Fruit fly (Drosophila melanogaster) whole organism, embryonic: ENCODE measurements around the gene CG14947.

Source experiments
- B-H2 ChIP-seq: fragments of 200-800 bp; sonication (Bioruptor generic); optimal IDR thresholded peaks from 2 replicates; lab custom pipeline; 2018; ENCODE audit warnings: missing biosample characterization, mild to moderate bottlenecking, missing genetic modification characterization
- C15 ChIP-seq: fragments of 200-800 bp; sonication (Bioruptor generic); IDR thresholded peaks from 3 replicates; pipeline ENCODE4 v1.3.6; 2022; ENCODE audit warnings: missing biosample characterization, missing genetic modification characterization
- CG10565 ChIP-seq: fragments of 200-800 bp; sonication (Bioruptor generic); optimal IDR thresholded peaks from 3 replicates; lab custom pipeline; 2016; ENCODE audit warnings: missing biosample characterization, mild to moderate bottlenecking, missing genetic modification characterization
- CG12219 ChIP-seq: fragments of 200-800 bp; sonication (Bioruptor generic); optimal IDR thresholded peaks from 3 replicates; lab custom pipeline; 2018; ENCODE audit warnings: missing biosample characterization, mild to moderate bottlenecking, missing genetic modification characterization
- CG1233 ChIP-seq: fragments of 200-800 bp; sonication (Bioruptor generic); optimal IDR thresholded peaks from 4 replicates; lab custom pipeline; 2018; ENCODE audit warnings: missing biosample characterization, mild to moderate bottlenecking, missing genetic modification characterization
- CG12391 ChIP-seq: fragments of 200-800 bp; sonication (Bioruptor generic); optimal IDR thresholded peaks from 3 replicates; lab custom pipeline; 2018; ENCODE audit warnings: missing biosample characterization, mild to moderate bottlenecking, missing genetic modification characterization, moderate library complexity
- CG12659 ChIP-seq: fragments of 200-800 bp; sonication (Bioruptor generic); optimal IDR thresholded peaks from 3 replicates; lab custom pipeline; 2017; ENCODE audit warnings: mild to moderate bottlenecking, missing biosample characterization, missing genetic modification reagents, missing genetic modification characterization
- CG13123 ChIP-seq: fragments of 200-800 bp; sonication (Bioruptor generic); optimal IDR thresholded peaks from 2 replicates; lab custom pipeline; 2016; ENCODE audit warnings: missing biosample characterization, missing genetic modification characterization
- CG14667 ChIP-seq: fragments of 200-800 bp; sonication (Bioruptor generic); IDR thresholded peaks from 2 replicates; pipeline ENCODE4 v1.3.6; 2022; ENCODE audit warnings: missing biosample characterization, missing genetic modification characterization
- CG14710 ChIP-seq: fragments of 200-800 bp; sonication (Bioruptor generic); optimal IDR thresholded peaks from 3 replicates; lab custom pipeline; 2019; ENCODE audit warnings: missing biosample characterization, mild to moderate bottlenecking, missing genetic modification characterization, moderate library complexity
- CG15601 ChIP-seq: fragments of 200-800 bp; sonication (Bioruptor generic); optimal IDR thresholded peaks from 3 replicates; lab custom pipeline; 2019; ENCODE audit warnings: missing biosample characterization, mild to moderate bottlenecking, missing genetic modification characterization, moderate library complexity
- CG1602 ChIP-seq: fragments of 200-800 bp; sonication (Bioruptor generic); optimal IDR thresholded peaks from 3 replicates; lab custom pipeline; 2016; ENCODE audit warnings: missing biosample characterization, missing genetic modification characterization
- CG16813 ChIP-seq: fragments of 200-800 bp; sonication (Bioruptor generic); IDR thresholded peaks from 3 replicates; pipeline ENCODE4 v1.3.6; 2022; ENCODE audit warnings: missing biosample characterization, missing genetic modification characterization; ENCODE audit not compliant: partially characterized antibody
- CG17361 ChIP-seq: fragments of 200-800 bp; sonication (Bioruptor generic); IDR thresholded peaks from 3 replicates; pipeline ENCODE4 v1.3.6; 2022; ENCODE audit warnings: missing biosample characterization, missing genetic modification characterization
- CG2116 ChIP-seq: fragments of 200-800 bp; sonication (Bioruptor generic); optimal IDR thresholded peaks from 3 replicates; lab custom pipeline; 2018; ENCODE audit warnings: missing biosample characterization, mild to moderate bottlenecking, missing genetic modification characterization
- CG2712 ChIP-seq: fragments of 200-800 bp; optimal IDR thresholded peaks from 3 replicates; lab custom pipeline; 2019; ENCODE audit warnings: missing biosample characterization, mild to moderate bottlenecking, missing genetic modification characterization, moderate library complexity
- CG30403 ChIP-seq: fragments of 200-800 bp; sonication (Bioruptor generic); optimal IDR thresholded peaks from 3 replicates; lab custom pipeline; 2016; ENCODE audit warnings: missing biosample characterization, missing genetic modification characterization
- CG6254 ChIP-seq: fragments of 200-800 bp; sonication (Bioruptor generic); optimal IDR thresholded peaks from 3 replicates; lab custom pipeline; 2017; ENCODE audit warnings: mild to moderate bottlenecking, missing biosample characterization, missing genetic modification reagents, missing genetic modification characterization
- CG6791 ChIP-seq: fragments of 200-800 bp; sonication (Bioruptor generic); IDR thresholded peaks from 3 replicates; pipeline ENCODE4 v1.3.6; 2022; ENCODE audit warnings: missing biosample characterization, missing genetic modification characterization; ENCODE audit not compliant: partially characterized antibody
- CG7987 ChIP-seq: fragments of 200-800 bp; sonication (Bioruptor generic); optimal IDR thresholded peaks from 2 replicates; lab custom pipeline; 2018; ENCODE audit warnings: missing biosample characterization, mild to moderate bottlenecking, missing genetic modification characterization, moderate library complexity
- CG8765 ChIP-seq: fragments of 200-800 bp; sonication (Bioruptor generic); IDR thresholded peaks from 2 replicates; pipeline ENCODE4 v1.3.6; 2022; ENCODE audit warnings: missing biosample characterization, missing genetic modification characterization
- CG8944 ChIP-seq: fragments of 200-800 bp; sonication (Bioruptor generic); optimal IDR thresholded peaks from 3 replicates; lab custom pipeline; 2016; ENCODE audit warnings: missing biosample characterization, missing genetic modification characterization
- CG9215 ChIP-seq: fragments of 200-800 bp; sonication (Bioruptor generic); IDR thresholded peaks from 2 replicates; pipeline ENCODE4 v1.3.6; 2022; ENCODE audit warnings: missing biosample characterization, missing genetic modification characterization
- Dek ChIP-seq: fragments of 200-800 bp; sonication (Bioruptor generic); optimal IDR thresholded peaks from 3 replicates; lab custom pipeline; 2019; ENCODE audit warnings: missing biosample characterization, mild to moderate bottlenecking, missing genetic modification characterization, moderate library complexity
- Fer1 ChIP-seq: fragments of 200-800 bp; sonication (Bioruptor generic); optimal IDR thresholded peaks from 2 replicates; lab custom pipeline; 2017; ENCODE audit warnings: missing biosample characterization, mild to moderate bottlenecking, missing genetic modification characterization
- Fer3 ChIP-seq: fragments of 200-800 bp; sonication (Bioruptor generic); optimal IDR thresholded peaks from 2 replicates; lab custom pipeline; 2018; ENCODE audit warnings: missing biosample characterization, mild to moderate bottlenecking, missing genetic modification characterization, moderate library complexity
- Hr39 ChIP-seq: fragments of >200 bp; optimal IDR thresholded peaks from 2 replicates; lab custom pipeline; 2017
- Mad ChIP-seq: fragments of 200-800 bp; sonication (Bioruptor generic); optimal IDR thresholded peaks from 2 replicates; lab custom pipeline; 2016; ENCODE audit warnings: missing biosample characterization, missing genetic modification characterization
- Pdp1 ChIP-seq, 2 experiments: fragments of 200-800 bp; sonication (Bioruptor generic); optimal IDR thresholded peaks; 3 replicates each; lab custom pipeline; 2016; ENCODE audit warnings: missing biosample characterization in 2 of 2, missing genetic modification characterization in 2 of 2, mild to moderate bottlenecking in 1 of 2, moderate library complexity in 1 of 2
- Ravus ChIP-seq: fragments of 200-800 bp; sonication (Bioruptor generic); IDR thresholded peaks from 2 replicates; pipeline ENCODE4 v1.3.6; 2022; ENCODE audit warnings: missing biosample characterization, missing genetic modification characterization
- Vsx1 ChIP-seq: fragments of 200-800 bp; sonication (Bioruptor generic); optimal IDR thresholded peaks from 2 replicates; lab custom pipeline; 2017; ENCODE audit warnings: missing biosample characterization, mild to moderate bottlenecking, missing genetic modification characterization, missing genetic modification reagents
- ac ChIP-seq: fragments of 200-800 bp; sonication (Bioruptor generic); optimal IDR thresholded peaks from 3 replicates; lab custom pipeline; 2017; ENCODE audit warnings: missing biosample characterization, mild to moderate bottlenecking, missing genetic modification characterization
- ap ChIP-seq: fragments of 200-800 bp; sonication (Bioruptor generic); IDR thresholded peaks from 2 replicates; pipeline ENCODE4 v1.3.6; 2022; ENCODE audit warnings: missing biosample characterization, missing genetic modification characterization
- ase ChIP-seq: fragments of 200-800 bp; sonication (Bioruptor generic); IDR thresholded peaks from 3 replicates; pipeline ENCODE4 v1.3.6; 2022; ENCODE audit warnings: missing biosample characterization, missing genetic modification characterization
- bcd ChIP-seq: fragments of 200-800 bp; sonication (Bioruptor generic); optimal IDR thresholded peaks from 2 replicates; lab custom pipeline; 2017; ENCODE audit warnings: missing biosample characterization, mild to moderate bottlenecking, missing genetic modification characterization
- br ChIP-seq: fragments of >200 bp; optimal IDR thresholded peaks from 2 replicates; lab custom pipeline; 2017
- btn ChIP-seq: fragments of 200-800 bp; sonication (Bioruptor generic); optimal IDR thresholded peaks from 2 replicates; lab custom pipeline; 2016; ENCODE audit warnings: missing biosample characterization, missing genetic modification characterization
- cas ChIP-seq: fragments of 200-800 bp; sonication (Bioruptor generic); IDR thresholded peaks from 2 replicates; pipeline ENCODE4 v1.3.6; 2022; ENCODE audit warnings: missing biosample characterization, missing genetic modification characterization
- cg ChIP-seq: fragments of 200-800 bp; sonication (Bioruptor generic); optimal IDR thresholded peaks from 3 replicates; lab custom pipeline; 2019; ENCODE audit warnings: missing biosample characterization, mild to moderate bottlenecking, missing genetic modification characterization, moderate library complexity
- ems ChIP-seq: fragments of 200-800 bp; sonication (Bioruptor generic); optimal IDR thresholded peaks from 3 replicates; lab custom pipeline; 2016; ENCODE audit warnings: missing biosample characterization, missing genetic modification characterization
- fu2 ChIP-seq: fragments of 200-800 bp; sonication (Bioruptor generic); optimal IDR thresholded peaks from 2 replicates; lab custom pipeline; 2016; ENCODE audit warnings: missing biosample characterization, missing genetic modification characterization
- gem ChIP-seq: fragments of 200-800 bp; sonication (Bioruptor generic); optimal IDR thresholded peaks from 2 replicates; lab custom pipeline; 2019; ENCODE audit warnings: missing biosample characterization, mild to moderate bottlenecking, missing genetic modification characterization, moderate library complexity
- grau ChIP-seq: fragments of 200-800 bp; optimal IDR thresholded peaks from 3 replicates; lab custom pipeline; 2019; ENCODE audit warnings: missing biosample characterization, mild to moderate bottlenecking, missing genetic modification characterization, moderate library complexity
- hbn ChIP-seq: fragments of 200-800 bp; sonication (Bioruptor generic); IDR thresholded peaks from 2 replicates; pipeline ENCODE4 v1.3.6; 2022; ENCODE audit warnings: missing biosample characterization, missing genetic modification characterization; ENCODE audit not compliant: partially characterized antibody
- lola ChIP-seq, 3 experiments: fragments of >200 bp in 2 of 3; fragments of 200-800 bp in 1 of 3; sonication (Bioruptor generic) in 1 of 3; optimal IDR thresholded peaks; 2 replicates each; lab custom pipeline; 2017 to 2019; ENCODE audit warnings: missing biosample characterization in 3 of 3, missing genetic modification characterization in 3 of 3, mild to moderate bottlenecking in 1 of 3, moderate library complexity in 1 of 3
- run ChIP-seq: fragments of 200-800 bp; sonication (Bioruptor generic); optimal IDR thresholded peaks from 3 replicates; lab custom pipeline; 2018; ENCODE audit warnings: missing biosample characterization, mild to moderate bottlenecking, missing genetic modification characterization
- slp2 ChIP-seq: fragments of 200-800 bp; sonication (Bioruptor generic); optimal IDR thresholded peaks from 2 replicates; lab custom pipeline; 2016; ENCODE audit warnings: missing biosample characterization, missing genetic modification characterization
- sqz ChIP-seq: fragments of 200-800 bp; sonication (Bioruptor generic); optimal IDR thresholded peaks from 3 replicates; lab custom pipeline; 2018; ENCODE audit warnings: missing biosample characterization, mild to moderate bottlenecking, missing genetic modification characterization
- twi ChIP-seq: fragments of 200-800 bp; optimal IDR thresholded peaks from 2 replicates; lab custom pipeline; 2019; ENCODE audit warnings: missing biosample characterization, mild to moderate bottlenecking, missing genetic modification characterization, moderate library complexity
- tx ChIP-seq: fragments of 200-800 bp; sonication (Bioruptor generic); optimal IDR thresholded peaks from 2 replicates; lab custom pipeline; 2016; ENCODE audit warnings: missing biosample characterization, missing genetic modification characterization

The CG14947 gene

DNA sequence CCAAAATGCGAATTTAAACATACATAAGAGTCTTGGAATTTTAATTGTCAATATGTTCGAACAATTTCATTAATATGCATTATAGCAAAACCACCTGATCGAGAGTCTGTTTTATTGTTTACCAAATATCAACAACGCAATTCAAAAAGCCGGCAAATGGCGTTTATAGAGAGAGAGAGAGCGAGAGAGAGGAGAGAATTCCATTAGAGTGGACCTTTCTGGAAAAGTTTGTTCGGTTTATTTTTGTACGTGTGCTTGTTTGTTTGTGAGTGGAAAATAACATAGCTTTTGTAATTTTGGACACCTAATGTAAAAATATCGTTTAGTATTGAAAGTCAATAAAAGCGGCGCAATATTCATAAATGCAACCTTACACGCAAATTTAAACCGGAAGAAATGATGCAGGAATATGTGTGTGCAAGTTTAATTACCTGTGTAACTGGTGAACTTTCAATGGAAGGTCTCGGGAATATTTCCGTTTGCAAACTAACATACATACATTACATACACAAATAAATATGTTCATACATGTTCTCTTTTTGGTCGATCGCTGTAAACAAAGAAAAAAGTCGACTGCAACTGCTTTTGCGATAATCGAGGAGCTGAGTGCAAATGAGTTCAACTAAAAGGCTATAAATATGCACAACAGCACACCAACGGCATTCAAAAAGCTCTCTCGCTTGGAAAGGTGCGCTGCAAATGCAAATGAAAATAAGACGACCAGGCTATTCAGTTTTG, 31.1 kb upstream of the CG14947 start, which contains the start of gene CG6785 (continued):
- TF ChIP-seq bcd (GFP tag; lab: Kevin White, UChicago) (peak; percentile 66), CG14667 (GFP tag; lab: Robert Waterston, UW) (no peak), twi (peak; percentile 33), ac (GFP tag; lab: Kevin White, UChicago) (peak; percentile 78), CG30403 (peak; percentile 39), CG12659 (GFP tag; lab: Kevin White, UChicago) (peak; percentile 90), CG10565 (no peak), Fer1 (GFP tag; lab: Kevin White, UChicago) (peak; percentile 90), CG17361 (peak; percentile 63; the same call in 2 of the 3 replicates), ems (GFP tag; lab: Kevin White, UChicago) (peak; percentile 73), run (peak; percentile 88), fu2 (GFP tag; lab: Kevin White, UChicago) (no peak), CG12391 (tag; lab: Kevin White, UChicago) (peak; percentile 72), CG8944 (GFP tag; lab: Kevin White, UChicago) (peak; percentile 80), CG1233 (GFP tag; lab: Kevin White, UChicago) (peak; percentile 85), CG1602 (peak; percentile 65), grau (peak; percentile 62), CG16813 (no peak), ase (GFP tag; lab: Robert Waterston, UW) (no peak), btn (GFP tag; lab: Kevin White, UChicago) (peak; percentile 65), cas (no peak), hbn (GFP tag; lab: Robert Waterston, UW) (no peak), ap (GFP tag; lab: Robert Waterston, UW) (no peak), Fer3 (tag; lab: Kevin White, UChicago) (peak; percentile 76), br (no peak), cg (GFP tag; lab: Kevin White, UChicago) (peak; percentile 43), B-H2 (peak; percentile 88), CG9215 (GFP tag; lab: Robert Waterston, UW) (no peak), CG13123 (peak; percentile 84), CG15601 (tag; lab: Kevin White, UChicago) (peak; percentile 92), CG8765 (GFP tag; lab: Robert Waterston, UW) (no peak), CG14710 (tag; lab: Kevin White, UChicago) (peak; percentile 73), Ravus (GFP tag; lab: Robert Waterston, UW) (no peak), C15 (GFP tag; lab: Robert Waterston, UW) (no peak), Hr39 (lab: Kevin White, UChicago) (no peak), Pdp1 (GFP tag; optimal IDR thresholded peaks at IDR 0.05; lab: Kevin White, UChicago) (peak; percentile 63 to 67), gem (tag; lab: Kevin White, UChicago) (peak; percentile 81), Vsx1 (GFP tag; lab: Kevin White, UChicago) (peak; percentile 93), CG2116 (GFP tag; lab: Kevin White, UChicago) (peak; percentile 79), lola (GFP tag; optimal IDR thresholded peaks at IDR 0.05; lab: Kevin White, UChicago) (peak in 1 of 3 experiments; percentile 58), CG6791 (GFP tag; lab: Robert Waterston, UW) (no peak), sqz (peak; percentile 80), tx (GFP tag; lab: Kevin White, UChicago) (peak; percentile 69), Mad (GFP tag; lab: Kevin White, UChicago) (peak; percentile 70), CG2712 (peak; percentile 70), CG12219 (GFP tag; lab: Kevin White, UChicago) (peak; percentile 88), CG7987 (GFP tag; lab: Kevin White, UChicago) (peak; percentile 93), Dek (tag; lab: Kevin White, UChicago) (peak; percentile 72), CG6254 (GFP tag; lab: Kevin White, UChicago) (peak; percentile 82), slp2 (GFP tag; lab: Kevin White, UChicago) (peak; percentile 74)
